Worm (Caenorhabditis elegans): ENCODE measurements around the gene skpo-3.

The skpo-3 gene

ce11 chrII:7255614-7256162 lies 10.0 kb downstream of the skpo-3 start, which contains the start of gene F32A5.8:
Gene F32A5.8 (plus strand): TSS chrII:7256112.
- no peak for TF ChIP-seq him-1 (tag; optimal IDR thresholded peaks at IDR 0.05)

ce11 chrII:7261854-7262253 lies 16.2 kb downstream of the skpo-3 start, which contains the start of gene C30G12.4:
Gene C30G12.4 (plus strand): TSS chrII:7262154.
- TF ChIP-seq W03F9.2 (tag; optimal IDR thresholded peaks at IDR 0.05) (no peak), him-1 (tag; optimal IDR thresholded peaks at IDR 0.05) (no peak), dao-5 (tag; optimal IDR thresholded peaks at IDR 0.05) (no peak)

- TF ChIP-seq him-1 (tag; optimal IDR thresholded peaks at IDR 0.05) (no peak), W03F9.2 (tag; optimal IDR thresholded peaks at IDR 0.05) (no peak), dao-5 (tag; optimal IDR thresholded peaks at IDR 0.05) (no peak)
These were observed 19.0 kb downstream of the skpo-3 start for ce11 chrII:7264675-7265074.

ce11 chrII:7269783-7270182 lies 24.1 kb downstream of the skpo-3 start:
- no peak for TF ChIP-seq him-1 (tag; optimal IDR thresholded peaks at IDR 0.05)
- no peak for TF ChIP-seq W03F9.2 (tag; optimal IDR thresholded peaks at IDR 0.05)
- TF ChIP-seq dao-5 (tag; optimal IDR thresholded peaks at IDR 0.05): no peak

- TF ChIP-seq dao-5 (tag; optimal IDR thresholded peaks at IDR 0.05): no peak
- TF ChIP-seq him-1 (tag; optimal IDR thresholded peaks at IDR 0.05): no peak
- TF ChIP-seq W03F9.2 (tag; optimal IDR thresholded peaks at IDR 0.05): no peak
These were observed 26.8 kb downstream of the skpo-3 start for ce11 chrII:7272513-7272912.

- TF ChIP-seq W03F9.2 (tag; optimal IDR thresholded peaks at IDR 0.05) (no peak), dao-5 (tag; optimal IDR thresholded peaks at IDR 0.05) (no peak), him-1 (tag; optimal IDR thresholded peaks at IDR 0.05) (no peak)
These were observed 27.8 kb downstream of the skpo-3 start for ce11 chrII:7273517-7273916.

ce11 chrII:7277257-7277656 lies 31.6 kb downstream of the skpo-3 start:
- no peak for TF ChIP-seq him-1 (tag; optimal IDR thresholded peaks at IDR 0.05)
- no peak for TF ChIP-seq dao-5 (tag; optimal IDR thresholded peaks at IDR 0.05)
- TF ChIP-seq W03F9.2 (tag; optimal IDR thresholded peaks at IDR 0.05): no peak

- TF ChIP-seq him-1 (tag; optimal IDR thresholded peaks at IDR 0.05): no peak
- no peak for TF ChIP-seq dao-5 (tag; optimal IDR thresholded peaks at IDR 0.05)
- no peak for TF ChIP-seq W03F9.2 (tag; optimal IDR thresholded peaks at IDR 0.05)
These were observed 32.2 kb downstream of the skpo-3 start for ce11 chrII:7277925-7278324.

- TF ChIP-seq W03F9.2 (tag; optimal IDR thresholded peaks at IDR 0.05) (no peak), dao-5 (tag; optimal IDR thresholded peaks at IDR 0.05) (no peak), him-1 (tag; optimal IDR thresholded peaks at IDR 0.05) (no peak)
These were observed 34.1 kb downstream of the skpo-3 start for ce11 chrII:7279808-7280207.

ce11 chrII:7280584-7280983 lies 34.9 kb downstream of the skpo-3 start:
- TF ChIP-seq W03F9.2 (tag; optimal IDR thresholded peaks at IDR 0.05) (no peak), dao-5 (tag; optimal IDR thresholded peaks at IDR 0.05) (no peak), him-1 (tag; optimal IDR thresholded peaks at IDR 0.05) (no peak)

- TF ChIP-seq W03F9.2 (tag; optimal IDR thresholded peaks at IDR 0.05): no peak
- TF ChIP-seq him-1 (tag; optimal IDR thresholded peaks at IDR 0.05): no peak
- TF ChIP-seq dao-5 (tag; optimal IDR thresholded peaks at IDR 0.05): no peak
These were observed 37.4 kb downstream of the skpo-3 start for ce11 chrII:7283063-7283462.

- no peak for TF ChIP-seq dao-5 (tag; optimal IDR thresholded peaks at IDR 0.05)
- no peak for TF ChIP-seq W03F9.2 (tag; optimal IDR thresholded peaks at IDR 0.05)
- TF ChIP-seq him-1 (tag; optimal IDR thresholded peaks at IDR 0.05): no peak
These were observed 41.5 kb downstream of the skpo-3 start for ce11 chrII:7287140-7287539.

ce11 chrII:7287709-7288108 lies 42.0 kb downstream of the skpo-3 start:
- TF ChIP-seq W03F9.2 (tag; optimal IDR thresholded peaks at IDR 0.05) (no peak), him-1 (tag; optimal IDR thresholded peaks at IDR 0.05) (no peak), dao-5 (tag; optimal IDR thresholded peaks at IDR 0.05) (no peak)

- TF ChIP-seq dao-5 (tag; optimal IDR thresholded peaks at IDR 0.05) (no peak), him-1 (tag; optimal IDR thresholded peaks at IDR 0.05) (no peak), W03F9.2 (tag; optimal IDR thresholded peaks at IDR 0.05) (no peak)
These were observed 44.3 kb downstream of the skpo-3 start, which contains the start of gene C30G12.2 for ce11 chrII:7289923-7290476. Gene C30G12.2 (plus strand): TSS chrII:7290426.

- no peak for TF ChIP-seq W03F9.2 (tag; optimal IDR thresholded peaks at IDR 0.05)
These were observed 50.2 kb downstream of the skpo-3 start, which contains the start of gene C30G12.6 for ce11 chrII:7295917-7296316. Gene C30G12.6 (minus strand): TSS chrII:7296017.

Measured in whole organism, L4/young adult.